Worm (Caenorhabditis elegans): ENCODE results near the gene F02C12.3.

DNA sequence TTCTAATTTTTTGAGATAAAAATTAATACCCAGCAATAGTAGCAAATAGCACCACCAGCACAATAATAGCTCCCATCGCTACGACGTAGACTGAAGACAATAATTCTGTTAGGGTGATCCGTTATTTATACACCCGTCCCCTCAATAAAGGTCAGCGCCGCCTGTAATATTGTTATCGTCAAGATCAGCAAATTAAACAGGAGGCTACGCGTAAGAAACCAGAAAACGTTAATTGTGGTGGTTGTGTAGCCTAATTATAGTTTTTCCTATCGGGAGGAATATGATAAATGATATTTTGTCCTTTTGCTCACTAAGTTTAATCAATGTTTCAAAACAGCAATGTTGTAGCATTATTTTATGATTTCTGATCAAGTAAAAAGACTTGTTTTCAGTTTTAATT lies 12.8 kb downstream of the F02C12.3 start, which contains the start of the genes cyp-13B1 and C29F7.1:
- no peak for TF ChIP-seq nhr-23 (tag; optimal IDR thresholded peaks at IDR 0.05)
- TF ChIP-seq alr-1 (tag; optimal IDR thresholded peaks at IDR 0.05): no peak
- TF ChIP-seq R02D3.7 (tag; optimal IDR thresholded peaks at IDR 0.05): no peak
- no peak for TF ChIP-seq elt-3 (tag; optimal IDR thresholded peaks at IDR 0.05)

All from whole organism, L2 larva.